Worm (Caenorhabditis elegans): ENCODE results near the gene Y41C4A.7.

DNA sequence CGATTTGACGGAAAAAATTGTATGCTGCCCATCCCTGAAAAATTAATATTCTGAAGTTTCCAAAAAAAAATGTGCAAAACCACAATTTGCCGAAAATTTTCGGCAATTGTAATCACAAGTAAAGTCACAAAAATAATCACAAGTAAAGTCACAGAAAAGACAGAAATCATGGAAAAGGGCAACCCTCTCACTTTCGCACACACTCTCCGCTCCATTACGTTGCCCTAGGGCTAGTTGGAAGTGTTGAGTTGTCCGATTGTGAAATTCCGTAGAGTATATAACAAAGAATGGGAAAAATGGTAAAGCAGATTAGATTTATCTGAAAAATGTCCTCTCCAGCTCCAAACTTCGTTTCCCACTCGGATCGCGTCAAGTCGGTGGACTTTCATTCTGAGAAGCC lies 22.7 kb downstream of the Y41C4A.7 start, which contains the start of gene Y41C4A.32:
- TF ChIP-seq ces-1 (GFP tag; optimal IDR thresholded peaks at IDR 0.05) (no peak), nhr-237 (tag; optimal IDR thresholded peaks at IDR 0.05) (no peak), mep-1 (tag; optimal IDR thresholded peaks at IDR 0.05) (no peak), snpc-4 (tag; optimal IDR thresholded peaks at IDR 0.05) (no peak), blmp-1 (tag; optimal IDR thresholded peaks at IDR 0.05) (no peak), ztf-11 (tag; optimal IDR thresholded peaks at IDR 0.05) (no peak), zip-8 (tag; optimal IDR thresholded peaks at IDR 0.05) (no peak), lin-13 (tag; optimal IDR thresholded peaks at IDR 0.05) (no peak), nhr-28 (tag; optimal IDR thresholded peaks at IDR 0.05) (no peak), lsy-2 (tag; optimal IDR thresholded peaks at IDR 0.05) (no peak), unc-62 (GFP tag; optimal IDR thresholded peaks at IDR 0.05) (no peak), pha-4 (tag; optimal IDR thresholded peaks at IDR 0.05) (no peak), sptf-1 (tag; optimal IDR thresholded peaks at IDR 0.05) (no peak)

Measured in whole organism, mixed stage, embryonic.